Fruit fly (Drosophila melanogaster) whole organism, embryonic: ENCODE results near the gene caps.

Experiments
- Antp ChIP-seq: fragments of 200-800 bp; sonication (Bioruptor generic); optimal IDR thresholded peaks from 3 replicates; lab custom pipeline; 2016; ENCODE audit warnings: missing biosample characterization, missing genetic modification characterization
- CG10543 ChIP-seq: fragments of 200-800 bp; sonication (Bioruptor generic); optimal IDR thresholded peaks from 3 replicates; lab custom pipeline; 2017; ENCODE audit warnings: missing biosample characterization, mild to moderate bottlenecking, missing genetic modification characterization, moderate library complexity
- CG11696 ChIP-seq: fragments of 200-800 bp; sonication (Bioruptor generic); IDR thresholded peaks from 2 replicates; pipeline ENCODE4 v1.3.6; 2022; ENCODE audit warnings: missing biosample characterization, missing genetic modification characterization
- CG12391 ChIP-seq: fragments of 200-800 bp; sonication (Bioruptor generic); optimal IDR thresholded peaks from 3 replicates; lab custom pipeline; 2018; ENCODE audit warnings: missing biosample characterization, mild to moderate bottlenecking, missing genetic modification characterization, moderate library complexity
- CG12659 ChIP-seq: fragments of 200-800 bp; sonication (Bioruptor generic); optimal IDR thresholded peaks from 3 replicates; lab custom pipeline; 2017; ENCODE audit warnings: mild to moderate bottlenecking, missing biosample characterization, missing genetic modification reagents, missing genetic modification characterization
- CG14014 ChIP-seq: fragments of 200-800 bp; sonication (Bioruptor generic); IDR thresholded peaks from 2 replicates; pipeline ENCODE4 v1.3.6; 2022; ENCODE audit warnings: missing biosample characterization, missing genetic modification characterization
- CG14441 ChIP-seq: fragments of 200-800 bp; sonication (Bioruptor generic); IDR thresholded peaks from 2 replicates; pipeline ENCODE4 v1.3.6; 2022; ENCODE audit warnings: missing biosample characterization, missing genetic modification characterization
- CG14667 ChIP-seq: fragments of 200-800 bp; sonication (Bioruptor generic); IDR thresholded peaks from 2 replicates; pipeline ENCODE4 v1.3.6; 2022; ENCODE audit warnings: missing biosample characterization, missing genetic modification characterization
- CG15479 ChIP-seq: fragments of 200-800 bp; sonication (Bioruptor generic); optimal IDR thresholded peaks from 3 replicates; lab custom pipeline; 2019; ENCODE audit warnings: missing biosample characterization, mild to moderate bottlenecking, missing genetic modification characterization, moderate library complexity
- CG1602 ChIP-seq: fragments of 200-800 bp; sonication (Bioruptor generic); optimal IDR thresholded peaks from 3 replicates; lab custom pipeline; 2016; ENCODE audit warnings: missing biosample characterization, missing genetic modification characterization
- CG16779 ChIP-seq: fragments of 200-800 bp; sonication (Bioruptor generic); IDR thresholded peaks from 2 replicates; pipeline ENCODE4 v1.3.6; 2022; ENCODE audit warnings: missing biosample characterization, missing genetic modification characterization
- CG2199 ChIP-seq: fragments of 200-800 bp; sonication (Bioruptor generic); IDR thresholded peaks from 3 replicates; pipeline ENCODE4 v1.3.6; 2022; ENCODE audit warnings: missing biosample characterization, missing genetic modification characterization
- CG30431 ChIP-seq: fragments of 200-800 bp; sonication (Bioruptor generic); optimal IDR thresholded peaks from 2 replicates; lab custom pipeline; 2017; ENCODE audit warnings: missing biosample characterization, missing genetic modification characterization
- CG3838 ChIP-seq: fragments of 200-800 bp; sonication (Bioruptor generic); optimal IDR thresholded peaks from 3 replicates; lab custom pipeline; 2016; ENCODE audit warnings: missing biosample characterization, missing genetic modification characterization
- CG9727 ChIP-seq: fragments of 200-800 bp; sonication (Bioruptor generic); optimal IDR thresholded peaks from 3 replicates; lab custom pipeline; 2017; ENCODE audit warnings: missing biosample characterization, mild to moderate bottlenecking, missing genetic modification characterization
- CHES-1-like ChIP-seq: fragments of 200-800 bp; sonication (Bioruptor generic); optimal IDR thresholded peaks from 2 replicates; lab custom pipeline; 2016; ENCODE audit warnings: missing biosample characterization, missing genetic modification characterization
- CTCF ChIP-seq: fragments of 200-800 bp; sonication (Bioruptor generic); optimal IDR thresholded peaks from 2 replicates; lab custom pipeline; 2017; ENCODE audit warnings: missing biosample characterization, mild to moderate bottlenecking, missing genetic modification characterization, moderate library complexity
- Dek ChIP-seq: fragments of 200-800 bp; sonication (Bioruptor generic); optimal IDR thresholded peaks from 3 replicates; lab custom pipeline; 2019; ENCODE audit warnings: missing biosample characterization, mild to moderate bottlenecking, missing genetic modification characterization, moderate library complexity
- Dref ChIP-seq: fragments of 200-800 bp; sonication (Bioruptor generic); IDR thresholded peaks from 2 replicates; pipeline ENCODE4 v1.3.6; 2022; ENCODE audit warnings: missing biosample characterization, missing genetic modification characterization
- Ets65A ChIP-seq: fragments of 200-800 bp; sonication (Bioruptor generic); peaks from one replicate; lab custom pipeline; 2016; ENCODE audit warnings: missing biosample characterization, missing genetic modification characterization
- Ets97D ChIP-seq: fragments of 200-800 bp; sonication (Bioruptor generic); optimal IDR thresholded peaks from 3 replicates; lab custom pipeline; 2016; ENCODE audit warnings: missing biosample characterization, missing genetic modification characterization
- Fer2 ChIP-seq: fragments of 200-800 bp; sonication (Bioruptor generic); optimal IDR thresholded peaks from 2 replicates; lab custom pipeline; 2018; ENCODE audit warnings: missing biosample characterization, mild to moderate bottlenecking, missing genetic modification characterization, moderate library complexity
- Hey ChIP-seq: fragments of 200-800 bp; sonication (Bioruptor generic); optimal IDR thresholded peaks from 3 replicates; lab custom pipeline; 2018; ENCODE audit warnings: missing biosample characterization, mild to moderate bottlenecking, missing genetic modification characterization
- HmgD ChIP-seq: fragments of 200-800 bp; sonication (Bioruptor generic); optimal IDR thresholded peaks from 3 replicates; lab custom pipeline; 2016; ENCODE audit warnings: missing biosample characterization, missing genetic modification characterization
- Hr39 ChIP-seq: fragments of >200 bp; optimal IDR thresholded peaks from 2 replicates; lab custom pipeline; 2017
- Jarid2 ChIP-seq: fragments of 200-800 bp; sonication (Bioruptor generic); optimal IDR thresholded peaks from 3 replicates; lab custom pipeline; 2017; ENCODE audit warnings: mild to moderate bottlenecking, missing biosample characterization, missing genetic modification reagents, missing genetic modification characterization
- MESR4 ChIP-seq: fragments of 200-800 bp; sonication (Bioruptor generic); optimal IDR thresholded peaks from 2 replicates; lab custom pipeline; 2018; ENCODE audit warnings: missing biosample characterization, mild to moderate bottlenecking, missing genetic modification characterization, moderate library complexity
- Myb ChIP-seq: fragments of 200-800 bp; sonication (Bioruptor generic); optimal IDR thresholded peaks from 2 replicates; lab custom pipeline; 2016; ENCODE audit warnings: missing biosample characterization, missing genetic modification characterization
- Nf-YA ChIP-seq: fragments of 200-800 bp; sonication (Bioruptor generic); IDR thresholded peaks from 2 replicates; pipeline ENCODE4 v1.3.6; 2022; ENCODE audit warnings: missing biosample characterization, missing genetic modification characterization
- Ptx1 ChIP-seq: fragments of 200-800 bp; sonication (Bioruptor generic); IDR thresholded peaks from 2 replicates; pipeline ENCODE4 v1.3.6; 2022; ENCODE audit warnings: missing biosample characterization, missing genetic modification characterization
- Side ChIP-seq: fragments of 200-800 bp; sonication (Bioruptor generic); optimal IDR thresholded peaks from 2 replicates; lab custom pipeline; 2016; ENCODE audit warnings: missing biosample characterization, missing genetic modification characterization
- ac ChIP-seq: fragments of 200-800 bp; sonication (Bioruptor generic); optimal IDR thresholded peaks from 3 replicates; lab custom pipeline; 2017; ENCODE audit warnings: missing biosample characterization, mild to moderate bottlenecking, missing genetic modification characterization
- ase ChIP-seq: fragments of 200-800 bp; sonication (Bioruptor generic); IDR thresholded peaks from 3 replicates; pipeline ENCODE4 v1.3.6; 2022; ENCODE audit warnings: missing biosample characterization, missing genetic modification characterization
- corto ChIP-seq: fragments of 200-800 bp; sonication (Bioruptor generic); optimal IDR thresholded peaks from 2 replicates; lab custom pipeline; 2016; ENCODE audit warnings: missing biosample characterization, mild to moderate bottlenecking, missing genetic modification characterization, moderate library complexity
- dpn ChIP-seq, 2 experiments: fragments of 200-800 bp; sonication (Bioruptor generic); optimal IDR thresholded peaks; 3 replicates each; lab custom pipeline; 2016; ENCODE audit warnings: missing biosample characterization in 2 of 2, missing genetic modification characterization in 2 of 2
- eyg ChIP-seq: fragments of 200-800 bp; sonication (Bioruptor generic); optimal IDR thresholded peaks from 3 replicates; lab custom pipeline; 2016; ENCODE audit warnings: missing biosample characterization, missing genetic modification characterization
- grau ChIP-seq: fragments of 200-800 bp; optimal IDR thresholded peaks from 3 replicates; lab custom pipeline; 2019; ENCODE audit warnings: missing biosample characterization, mild to moderate bottlenecking, missing genetic modification characterization, moderate library complexity
- gro ChIP-seq: fragments of 200-800 bp; sonication (Bioruptor generic); optimal IDR thresholded peaks from 2 replicates; lab custom pipeline; 2016; ENCODE audit warnings: missing biosample characterization, missing genetic modification characterization
- h ChIP-seq: fragments of >200 bp; optimal IDR thresholded peaks from 2 replicates; lab custom pipeline; 2017
- inv ChIP-seq: fragments of 200-800 bp; sonication (Bioruptor generic); IDR thresholded peaks from 2 replicates; pipeline ENCODE4 v1.3.6; 2022; ENCODE audit warnings: missing biosample characterization, missing genetic modification characterization; ENCODE audit not compliant: partially characterized antibody
- kay ChIP-seq: fragments of 200-800 bp; sonication (Bioruptor generic); optimal IDR thresholded peaks from 2 replicates; lab custom pipeline; 2016; ENCODE audit warnings: missing biosample characterization, missing genetic modification characterization
- kni ChIP-seq: fragments of 200-800 bp; sonication (Bioruptor generic); optimal IDR thresholded peaks from 3 replicates; lab custom pipeline; 2017; ENCODE audit warnings: mild to moderate bottlenecking, missing biosample characterization, missing genetic modification reagents, missing genetic modification characterization
- nerfin-1 ChIP-seq: fragments of 200-800 bp; sonication (Bioruptor generic); optimal IDR thresholded peaks from 3 replicates; lab custom pipeline; 2019; ENCODE audit warnings: missing biosample characterization, mild to moderate bottlenecking, missing genetic modification characterization, moderate library complexity
- nom ChIP-seq: fragments of 200-800 bp; sonication (Bioruptor generic); optimal IDR thresholded peaks from 2 replicates; lab custom pipeline; 2017; ENCODE audit warnings: missing biosample characterization, missing genetic modification characterization, mild to moderate bottlenecking, moderate library complexity, missing genetic modification reagents
- odd ChIP-seq: fragments of 200-800 bp; sonication (Bioruptor generic); optimal IDR thresholded peaks from 2 replicates; lab custom pipeline; 2017; ENCODE audit warnings: missing biosample characterization, mild to moderate bottlenecking, missing genetic modification characterization
- org-1 ChIP-seq: fragments of 200-800 bp; sonication (Bioruptor generic); optimal IDR thresholded peaks from 2 replicates; lab custom pipeline; 2017; ENCODE audit warnings: missing biosample characterization, missing genetic modification characterization
- p53 ChIP-seq: fragments of 200-800 bp; sonication (Bioruptor generic); optimal IDR thresholded peaks from 2 replicates; lab custom pipeline; 2016; ENCODE audit warnings: missing biosample characterization, missing genetic modification characterization
- salm ChIP-seq: fragments of 200-800 bp; sonication (Bioruptor generic); optimal IDR thresholded peaks from 2 replicates; lab custom pipeline; 2018; ENCODE audit warnings: missing biosample characterization, mild to moderate bottlenecking, missing genetic modification characterization
- sd ChIP-seq: fragments of 200-800 bp; sonication (Bioruptor generic); optimal IDR thresholded peaks from 3 replicates; lab custom pipeline; 2018; ENCODE audit warnings: missing biosample characterization, mild to moderate bottlenecking, missing genetic modification characterization, moderate library complexity
- sug ChIP-seq: fragments of 200-800 bp; optimal IDR thresholded peaks from 2 replicates; lab custom pipeline; 2019; ENCODE audit warnings: missing biosample characterization, mild to moderate bottlenecking, missing genetic modification characterization, moderate library complexity
- tll ChIP-seq, 2 experiments: fragments of 200-800 bp in 1 of 2; fragments of >200 bp in 1 of 2; sonication (Bioruptor generic) in 1 of 2; optimal IDR thresholded peaks; 2 replicates each; lab custom pipeline; 2017 to 2019; ENCODE audit warnings: missing biosample characterization in 2 of 2, missing genetic modification characterization in 2 of 2, mild to moderate bottlenecking in 1 of 2, moderate library complexity in 1 of 2

The caps gene

dm6 chr3L:13235495-13236284, 7.2 kb downstream of the caps start (continued):
- TF ChIP-seq grau (tag; lab: Kevin White, UChicago): peak; percentile 15
- TF ChIP-seq CG2199 (GFP tag; lab: Robert Waterston, UW): no peak
- peak; percentile 64; the same call in 1 of the 2 replicates for TF ChIP-seq CG14014 (GFP tag; lab: Robert Waterston, UW)
- TF ChIP-seq MESR4 (GFP tag; lab: Kevin White, UChicago): peak; percentile 7
- peak; percentile 11 for TF ChIP-seq Ets97D (GFP tag; lab: Kevin White, UChicago)
- no peak for TF ChIP-seq CG15479
- peak; percentile 21 for TF ChIP-seq CG12659 (GFP tag; lab: Kevin White, UChicago)
- TF ChIP-seq Nf-YA: peak; percentile 57
- peak; percentile 9 for TF ChIP-seq CG10543 (GFP tag; lab: Kevin White, UChicago)
- peak; percentile 64 for TF ChIP-seq CG3838 (GFP tag; lab: Kevin White, UChicago)
- no peak for TF ChIP-seq CG16779 (GFP tag; lab: Robert Waterston, UW)
- TF ChIP-seq dpn (GFP tag; optimal IDR thresholded peaks at IDR 0.05; lab: Kevin White, UChicago): peak in 1 of 2 experiments; percentile 21
- peak; percentile 54 for TF ChIP-seq CG12391 (tag; lab: Kevin White, UChicago)
- TF ChIP-seq ac (GFP tag; lab: Kevin White, UChicago): peak; percentile 69
- peak; percentile 78 for TF ChIP-seq salm (tag; lab: Kevin White, UChicago)
- TF ChIP-seq CG14441 (GFP tag; lab: Robert Waterston, UW): no peak; the same call in 1 of the 2 replicates
- peak; percentile 79 for TF ChIP-seq CG9727 (GFP tag; lab: Kevin White, UChicago)
- peak; percentile 39 for TF ChIP-seq CG1602 (GFP tag; lab: Kevin White, UChicago)
- peak; percentile 93 for TF ChIP-seq sd (tag; lab: Kevin White, UChicago)
- peak; percentile 82 for TF ChIP-seq odd (GFP tag; lab: Kevin White, UChicago)
- TF ChIP-seq Fer2 (tag; lab: Kevin White, UChicago): peak; percentile 17
- TF ChIP-seq Antp (GFP tag; lab: Kevin White, UChicago): peak; percentile 34
- no peak for TF ChIP-seq inv (GFP tag; lab: Robert Waterston, UW)
- no peak for TF ChIP-seq Ets65A (GFP tag; lab: Kevin White, UChicago)
- TF ChIP-seq Dek: no peak
- no peak for TF ChIP-seq Hey (tag; lab: Kevin White, UChicago)
- TF ChIP-seq eyg (GFP tag; lab: Kevin White, UChicago): peak; percentile 53
- TF ChIP-seq org-1 (GFP tag; lab: Kevin White, UChicago): peak; percentile 75
- TF ChIP-seq Jarid2 (GFP tag; lab: Kevin White, UChicago): peak; percentile 59
- no peak for TF ChIP-seq gro
- TF ChIP-seq nom: no peak
- TF ChIP-seq Side (GFP tag; lab: Kevin White, UChicago): peak; percentile 69
- TF ChIP-seq HmgD (GFP tag; lab: Kevin White, UChicago): no peak
- no peak for TF ChIP-seq tll (GFP tag; optimal IDR thresholded peaks at IDR 0.05; lab: Kevin White, UChicago)
- TF ChIP-seq ase (GFP tag; lab: Robert Waterston, UW): peak; percentile 23; the same call in 1 of the 3 replicates
- peak; percentile 82 for TF ChIP-seq nerfin-1 (tag; lab: Kevin White, UChicago)
- no peak for TF ChIP-seq Myb
- TF ChIP-seq h (lab: Kevin White, UChicago): no peak
- TF ChIP-seq p53 (GFP tag; lab: Kevin White, UChicago): peak; percentile 25
- peak; percentile 92 for TF ChIP-seq kni
- TF ChIP-seq sug (tag; lab: Kevin White, UChicago): peak; percentile 3
- TF ChIP-seq CHES-1-like (GFP tag; lab: Kevin White, UChicago): peak; percentile 47
- TF ChIP-seq CG30431 (GFP tag; lab: Kevin White, UChicago): peak; percentile 5
- TF ChIP-seq Dref (GFP tag; lab: Robert Waterston, UW): no peak
- peak; percentile 62 for TF ChIP-seq CTCF (GFP tag; lab: Kevin White, UChicago)
- no peak for TF ChIP-seq CG14667 (GFP tag; lab: Robert Waterston, UW)
- TF ChIP-seq CG11696 (GFP tag; lab: Robert Waterston, UW): peak; percentile 17; the same call in 1 of the 2 replicates
- no peak for TF ChIP-seq Ptx1
- TF ChIP-seq Hr39: no peak
- no peak for TF ChIP-seq corto
- peak; percentile 12 for TF ChIP-seq kay (GFP tag; lab: Kevin White, UChicago)
